Worm (Caenorhabditis elegans): ENCODE results near the gene C10A4.2.
"Not testable (repeated sequence)": the region's sequence is repeated elsewhere in the genome, so short reads cannot be mapped to it uniquely, and the experiment has no call there.

Gene C10A4.2

DNA sequence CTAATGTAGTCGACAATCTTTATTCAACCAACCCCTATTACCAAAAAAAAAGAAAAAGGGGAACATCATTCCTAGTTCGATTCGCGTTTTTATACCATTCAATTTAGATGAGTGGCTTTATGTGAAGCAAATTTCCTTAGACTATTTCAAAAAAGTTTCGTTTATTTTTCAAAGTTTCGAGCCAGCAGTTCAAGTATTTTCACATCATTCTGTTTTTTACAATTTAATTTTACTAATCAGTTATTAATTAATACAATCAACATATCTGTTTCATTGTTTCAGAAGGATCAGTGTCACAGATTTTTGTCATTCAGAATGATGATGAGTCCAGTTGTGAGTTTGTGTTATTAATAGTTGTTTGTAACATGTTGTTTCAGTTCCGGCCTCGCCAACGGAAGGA is at the start of gene C10A4.2:
Gene C10A4.2 (plus strand): TSS at position 301 of the 400 bp plus-strand sequence.
- TF ChIP-seq ztf-23 (GFP tag; IDR thresholded peaks at IDR 0.05) (no peak), med-1 (GFP tag; optimal IDR thresholded peaks at IDR 0.05; ENCODE audit: insufficient read depth) (no peak), flt-1 (GFP tag; IDR thresholded peaks at IDR 0.05) (no peak), cog-1 (tag; optimal IDR thresholded peaks at IDR 0.05) (no peak), tab-1 (GFP tag; IDR thresholded peaks at IDR 0.05) (no peak), klf-2 (GFP tag; conservative IDR thresholded peaks at IDR 0.05) (no peak), ref-1 (GFP tag; conservative IDR thresholded peaks at IDR 0.05) (no peak), T22C8.4 (GFP tag; IDR thresholded peaks at IDR 0.05) (no peak), ztf-29 (GFP tag; IDR thresholded peaks at IDR 0.05) (no peak)

DNA sequence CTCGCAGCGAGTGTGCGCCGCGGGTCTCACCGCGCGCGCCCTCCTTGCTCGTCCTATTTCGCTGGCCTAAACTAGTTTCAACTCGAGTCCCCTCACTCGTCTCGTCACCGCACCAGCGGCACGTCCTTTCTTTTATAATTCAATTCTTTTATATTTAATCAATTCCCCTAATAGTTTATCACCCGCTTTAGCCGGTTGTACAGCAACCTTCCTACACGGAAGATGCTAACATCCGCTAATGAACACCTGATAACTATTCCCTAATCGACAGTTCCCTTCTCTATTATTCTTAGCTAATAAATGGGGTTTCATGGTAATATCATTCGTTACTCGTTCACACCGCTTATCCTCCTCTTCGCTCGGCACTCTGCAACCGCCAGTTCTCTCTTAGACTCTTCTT is 44.8 kb upstream of the C10A4.2 start, which contains the start of gene C56G3.2:
Gene C56G3.2 (plus strand): TSS at position 301 of the 400 bp plus-strand sequence.
- TF ChIP-seq flt-1 (GFP tag; IDR thresholded peaks at IDR 0.05); med-1 (GFP tag; optimal IDR thresholded peaks at IDR 0.05; ENCODE audit: insufficient read depth); ztf-29 (GFP tag; IDR thresholded peaks at IDR 0.05): not testable (repeated sequence)

DNA sequence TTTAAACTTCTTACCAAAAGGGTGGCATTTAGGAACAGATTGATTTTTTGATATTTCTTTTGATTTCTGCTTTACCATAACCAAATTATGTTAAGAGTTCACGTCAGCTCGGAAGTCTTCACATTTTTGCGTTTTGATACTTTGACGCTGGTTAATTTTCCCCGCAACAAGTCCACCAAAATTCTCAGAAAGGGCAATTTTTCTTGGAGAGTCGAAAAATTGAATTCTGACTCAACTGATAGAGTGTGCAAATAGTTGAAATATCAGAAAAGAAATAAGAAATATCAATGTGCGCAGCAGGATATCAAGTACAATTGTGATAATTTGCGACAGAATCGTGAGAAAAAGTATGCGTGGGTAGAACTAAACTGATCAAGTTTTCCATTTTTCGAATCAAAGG is 40.3 kb upstream of the C10A4.2 start:
- TF ChIP-seq ztf-23 (GFP tag; IDR thresholded peaks at IDR 0.05) (no peak), cog-1 (tag; optimal IDR thresholded peaks at IDR 0.05) (no peak), ref-1 (GFP tag; conservative IDR thresholded peaks at IDR 0.05) (no peak), med-1 (GFP tag; optimal IDR thresholded peaks at IDR 0.05; ENCODE audit: insufficient read depth) (no peak), T22C8.4 (GFP tag; IDR thresholded peaks at IDR 0.05) (no peak), ztf-29 (GFP tag; IDR thresholded peaks at IDR 0.05) (no peak), klf-2 (GFP tag; conservative IDR thresholded peaks at IDR 0.05) (no peak), flt-1 (GFP tag; IDR thresholded peaks at IDR 0.05) (no peak), tab-1 (GFP tag; IDR thresholded peaks at IDR 0.05) (no peak)

DNA sequence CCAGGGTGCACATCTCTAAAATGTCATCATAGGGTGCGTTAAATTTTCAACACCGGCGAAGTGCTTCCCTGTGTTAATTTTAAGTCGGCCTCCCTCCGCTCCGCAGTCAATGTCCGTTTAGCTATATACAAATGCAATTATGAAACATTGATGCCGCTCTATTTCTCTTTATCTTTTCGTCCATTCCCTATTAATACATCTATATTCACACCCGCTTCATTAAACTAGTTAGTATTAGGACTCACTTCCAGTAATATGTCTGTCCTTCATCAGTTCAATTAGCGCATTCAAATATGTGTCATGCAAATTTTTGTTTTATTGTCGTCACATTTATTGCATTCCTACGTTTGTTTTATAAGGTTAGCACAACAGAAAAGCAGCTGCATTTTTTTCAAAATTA is 38.1 kb upstream of the C10A4.2 start:
- TF ChIP-seq ztf-29 (GFP tag; IDR thresholded peaks at IDR 0.05) (no peak), ztf-23 (GFP tag; IDR thresholded peaks at IDR 0.05) (no peak), klf-2 (GFP tag; conservative IDR thresholded peaks at IDR 0.05) (no peak), cog-1 (tag; optimal IDR thresholded peaks at IDR 0.05) (no peak), med-1 (GFP tag; optimal IDR thresholded peaks at IDR 0.05; ENCODE audit: insufficient read depth) (no peak), flt-1 (GFP tag; IDR thresholded peaks at IDR 0.05) (no peak), tab-1 (GFP tag; IDR thresholded peaks at IDR 0.05) (no peak), ref-1 (GFP tag; conservative IDR thresholded peaks at IDR 0.05) (no peak), T22C8.4 (GFP tag; IDR thresholded peaks at IDR 0.05) (no peak)

DNA sequence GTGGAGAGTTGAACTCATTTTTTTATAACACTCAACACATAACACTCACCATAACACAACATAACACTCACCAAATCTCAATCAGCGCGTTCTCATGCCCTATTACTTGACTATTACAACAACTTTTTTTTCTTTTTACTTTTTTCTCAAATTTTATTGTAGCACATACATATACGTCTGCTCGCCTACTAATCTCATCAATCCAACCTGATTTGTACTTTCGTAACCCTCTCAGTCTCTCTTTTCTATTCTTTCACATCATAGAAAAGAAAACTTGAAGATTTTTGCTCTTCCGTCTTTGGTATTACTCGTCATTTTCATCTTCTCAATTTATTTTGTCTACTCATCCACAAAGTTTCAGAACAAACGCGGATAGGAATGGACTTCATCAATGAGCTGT is 33.1 kb upstream of the C10A4.2 start, which contains the start of gene npr-8:
Gene npr-8 (plus strand): TSS at position 362 of the 400 bp plus-strand sequence.
- no peak for TF ChIP-seq cog-1 (tag; optimal IDR thresholded peaks at IDR 0.05)
- no peak for TF ChIP-seq klf-2 (GFP tag; conservative IDR thresholded peaks at IDR 0.05)
- TF ChIP-seq ztf-23 (GFP tag; IDR thresholded peaks at IDR 0.05): no peak
- no peak for TF ChIP-seq tab-1 (GFP tag; IDR thresholded peaks at IDR 0.05)
- no peak for TF ChIP-seq T22C8.4 (GFP tag; IDR thresholded peaks at IDR 0.05)
- TF ChIP-seq flt-1 (GFP tag; IDR thresholded peaks at IDR 0.05): no peak
- no peak for TF ChIP-seq ztf-29 (GFP tag; IDR thresholded peaks at IDR 0.05)
- no peak for TF ChIP-seq ref-1 (GFP tag; conservative IDR thresholded peaks at IDR 0.05)
- no peak for TF ChIP-seq med-1 (GFP tag; optimal IDR thresholded peaks at IDR 0.05; ENCODE audit: insufficient read depth)

DNA sequence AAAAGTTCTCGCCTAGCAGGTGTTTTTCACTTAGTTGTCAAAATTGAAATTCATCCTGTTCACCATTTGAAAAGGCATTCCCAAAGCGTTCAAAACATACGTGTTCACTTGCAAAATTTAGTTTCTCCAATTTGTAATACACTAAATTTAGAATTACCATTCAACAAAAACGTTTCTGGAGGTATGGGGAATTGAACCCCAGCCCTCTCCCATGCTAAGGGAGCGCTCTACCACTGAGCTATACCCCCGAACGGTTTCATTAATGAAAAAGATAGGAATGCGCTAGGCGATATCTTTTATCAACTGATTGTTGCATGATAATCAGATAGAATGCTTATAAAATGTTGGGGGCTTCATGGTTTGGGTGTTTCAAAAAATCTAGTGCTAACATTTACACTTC is 31.4 kb upstream of the C10A4.2 start:
- TF ChIP-seq ref-1 (GFP tag; conservative IDR thresholded peaks at IDR 0.05): no peak

DNA sequence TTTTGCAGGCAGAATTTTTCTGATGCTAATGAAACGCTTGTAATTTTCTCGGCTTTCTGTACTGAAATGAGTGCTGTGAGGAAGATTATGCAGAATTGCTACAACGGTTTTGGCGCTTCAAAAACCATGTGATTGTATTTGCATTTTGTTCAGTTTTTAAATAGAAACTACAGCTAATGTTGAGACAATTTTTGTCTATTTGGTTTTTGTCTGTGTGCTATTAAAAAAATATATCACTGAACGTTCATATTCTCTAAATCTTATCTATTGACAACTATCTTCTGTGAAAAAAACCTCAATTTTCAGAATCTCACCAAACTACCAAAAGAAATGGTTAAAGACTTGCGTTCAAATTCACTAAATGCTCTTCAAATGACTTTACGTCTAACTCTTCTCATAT is 19.8 kb upstream of the C10A4.2 start, which contains the start of gene C10A4.6:
Gene C10A4.6 (plus strand): TSS at position 301 of the 400 bp plus-strand sequence.
- no peak for TF ChIP-seq ztf-29 (GFP tag; IDR thresholded peaks at IDR 0.05)
- no peak for TF ChIP-seq med-1 (GFP tag; optimal IDR thresholded peaks at IDR 0.05; ENCODE audit: insufficient read depth)
- TF ChIP-seq tab-1 (GFP tag; IDR thresholded peaks at IDR 0.05): no peak
- no peak for TF ChIP-seq klf-2 (GFP tag; conservative IDR thresholded peaks at IDR 0.05)
- TF ChIP-seq T22C8.4 (GFP tag; IDR thresholded peaks at IDR 0.05): no peak
- no peak for TF ChIP-seq flt-1 (GFP tag; IDR thresholded peaks at IDR 0.05)
- no peak for TF ChIP-seq ref-1 (GFP tag; conservative IDR thresholded peaks at IDR 0.05)

DNA sequence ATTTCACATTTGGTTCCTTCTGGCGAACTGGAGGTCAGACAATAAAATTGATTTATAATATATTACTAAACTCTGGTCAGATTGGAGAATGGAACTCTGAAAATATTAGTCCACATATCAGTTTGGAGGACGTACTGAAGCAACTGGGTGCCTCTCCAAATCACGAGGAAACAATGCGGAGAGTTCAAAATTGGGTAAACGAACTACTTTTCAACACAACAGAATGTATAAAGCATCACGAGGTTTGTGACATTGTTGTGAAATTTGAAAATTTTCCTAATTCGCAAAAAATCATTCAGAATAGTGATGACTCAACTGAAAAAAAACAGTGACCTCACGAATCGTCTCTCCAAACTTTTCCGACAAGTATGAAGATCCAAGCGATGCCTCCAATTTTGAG is 16.9 kb upstream of the C10A4.2 start, which contains the start of gene gad-2:
Gene gad-2 (plus strand): TSS at position 301 of the 400 bp plus-strand sequence.
- TF ChIP-seq klf-2 (GFP tag; conservative IDR thresholded peaks at IDR 0.05): no peak
- no peak for TF ChIP-seq tab-1 (GFP tag; IDR thresholded peaks at IDR 0.05)
- TF ChIP-seq med-1 (GFP tag; optimal IDR thresholded peaks at IDR 0.05; ENCODE audit: insufficient read depth): no peak
- TF ChIP-seq cog-1 (tag; optimal IDR thresholded peaks at IDR 0.05): no peak
- no peak for TF ChIP-seq ztf-29 (GFP tag; IDR thresholded peaks at IDR 0.05)
- TF ChIP-seq ref-1 (GFP tag; conservative IDR thresholded peaks at IDR 0.05): no peak
- no peak for TF ChIP-seq flt-1 (GFP tag; IDR thresholded peaks at IDR 0.05)
- no peak for TF ChIP-seq ztf-23 (GFP tag; IDR thresholded peaks at IDR 0.05)
- no peak for TF ChIP-seq T22C8.4 (GFP tag; IDR thresholded peaks at IDR 0.05)

DNA sequence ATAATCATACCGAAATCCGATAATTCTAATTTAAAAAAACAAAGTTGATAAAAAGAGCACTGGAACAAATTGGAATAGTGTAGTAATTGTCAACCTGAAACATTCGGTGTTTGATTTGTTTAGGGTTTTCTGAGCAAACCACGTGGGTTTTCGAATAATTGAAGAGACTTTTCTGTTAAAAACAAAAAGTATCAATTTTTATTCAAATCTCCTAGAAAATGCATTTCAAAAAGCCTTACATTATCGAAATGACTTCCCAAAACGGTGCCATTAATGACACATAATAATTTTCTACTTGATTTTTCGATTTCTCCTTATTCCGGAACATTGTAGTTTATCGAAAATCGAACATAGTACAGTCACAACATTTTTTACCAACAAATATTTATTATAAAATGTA is 12.1 kb upstream of the C10A4.2 start, which contains the start of gene C10A4.13:
Gene C10A4.13 (minus strand): TSS at position 101 of the 400 bp plus-strand sequence.
- TF ChIP-seq T22C8.4 (GFP tag; IDR thresholded peaks at IDR 0.05): no peak
- TF ChIP-seq cog-1 (tag; optimal IDR thresholded peaks at IDR 0.05): no peak
- TF ChIP-seq tab-1 (GFP tag; IDR thresholded peaks at IDR 0.05): no peak
- TF ChIP-seq ref-1 (GFP tag; conservative IDR thresholded peaks at IDR 0.05): no peak
- TF ChIP-seq klf-2 (GFP tag; conservative IDR thresholded peaks at IDR 0.05): no peak
- TF ChIP-seq med-1 (GFP tag; optimal IDR thresholded peaks at IDR 0.05; ENCODE audit: insufficient read depth): no peak
- no peak for TF ChIP-seq flt-1 (GFP tag; IDR thresholded peaks at IDR 0.05)
- TF ChIP-seq ztf-29 (GFP tag; IDR thresholded peaks at IDR 0.05): no peak
- TF ChIP-seq ztf-23 (GFP tag; IDR thresholded peaks at IDR 0.05): no peak

DNA sequence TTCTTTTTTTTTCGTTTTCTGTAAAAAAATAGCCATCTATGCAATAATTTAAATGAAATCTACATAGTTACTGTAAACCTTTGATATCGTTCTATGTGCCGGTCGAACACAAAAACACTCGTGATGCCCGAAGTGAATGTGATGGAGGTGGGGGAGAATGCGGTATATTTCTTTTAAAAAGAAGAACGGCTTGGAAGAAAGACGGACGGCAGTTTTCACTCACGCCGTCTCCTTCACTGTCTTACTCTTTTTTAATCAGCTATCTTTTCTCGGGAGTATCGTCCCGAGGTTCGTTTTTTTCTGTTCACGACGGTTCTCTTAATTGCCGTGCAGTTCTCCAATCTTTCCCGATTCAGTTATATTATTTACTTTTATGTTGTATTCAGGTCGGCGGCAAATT is 11.5 kb upstream of the C10A4.2 start, which contains the start of gene C10A4.10:
Gene C10A4.10 (plus strand): TSS at position 301 of the 400 bp plus-strand sequence.
- TF ChIP-seq T22C8.4 (GFP tag; IDR thresholded peaks at IDR 0.05) (no peak), klf-2 (GFP tag; conservative IDR thresholded peaks at IDR 0.05) (no peak)
